Fruit fly (Drosophila melanogaster) whole organism, embryonic: ENCODE results near the gene CoRest.
A peak's percentile ranks its signal among the peaks of the same experiment; 100 is the strongest.

Source experiments
- Antp ChIP-seq: fragments of 200-800 bp; sonication (Bioruptor generic); optimal IDR thresholded peaks from 3 replicates; lab custom pipeline; 2016; ENCODE audit warnings: missing biosample characterization, missing genetic modification characterization
- BEAF-32 ChIP-seq: fragments of 200-800 bp; sonication (Bioruptor generic); optimal IDR thresholded peaks from 3 replicates; lab custom pipeline; 2017; ENCODE audit warnings: missing biosample characterization, missing genetic modification characterization, mild to moderate bottlenecking, moderate library complexity, missing genetic modification reagents
- Bgb ChIP-seq: fragments of 200-800 bp; sonication (Bioruptor generic); IDR thresholded peaks from 2 replicates; pipeline ENCODE4 v1.3.6; 2022; ENCODE audit warnings: missing biosample characterization, missing genetic modification characterization; ENCODE audit not compliant: partially characterized antibody
- CG11504 ChIP-seq: fragments of 200-800 bp; sonication (Bioruptor generic); optimal IDR thresholded peaks from 3 replicates; lab custom pipeline; 2019; ENCODE audit warnings: missing biosample characterization, mild to moderate bottlenecking, missing genetic modification characterization, moderate library complexity
- CG11696 ChIP-seq: fragments of 200-800 bp; sonication (Bioruptor generic); IDR thresholded peaks from 2 replicates; pipeline ENCODE4 v1.3.6; 2022; ENCODE audit warnings: missing biosample characterization, missing genetic modification characterization
- CG12391 ChIP-seq: fragments of 200-800 bp; sonication (Bioruptor generic); optimal IDR thresholded peaks from 3 replicates; lab custom pipeline; 2018; ENCODE audit warnings: missing biosample characterization, mild to moderate bottlenecking, missing genetic modification characterization, moderate library complexity
- CG13287 ChIP-seq: fragments of 200-800 bp; sonication (Bioruptor generic); IDR thresholded peaks from 2 replicates; pipeline ENCODE4 v1.3.6; 2022; ENCODE audit warnings: missing biosample characterization, missing genetic modification characterization; ENCODE audit not compliant: partially characterized antibody
- CG14710 ChIP-seq: fragments of 200-800 bp; sonication (Bioruptor generic); optimal IDR thresholded peaks from 3 replicates; lab custom pipeline; 2019; ENCODE audit warnings: missing biosample characterization, mild to moderate bottlenecking, missing genetic modification characterization, moderate library complexity
- CG15269 ChIP-seq: fragments of 200-800 bp; sonication (Bioruptor generic); optimal IDR thresholded peaks from 2 replicates; lab custom pipeline; 2018; ENCODE audit warnings: missing biosample characterization, mild to moderate bottlenecking, missing genetic modification characterization, moderate library complexity
- CG1529 ChIP-seq: fragments of 200-800 bp; sonication (Bioruptor generic); optimal IDR thresholded peaks from 3 replicates; lab custom pipeline; 2018; ENCODE audit warnings: missing biosample characterization, missing genetic modification characterization
- CG15514 ChIP-seq: fragments of 200-800 bp; sonication (Bioruptor generic); optimal IDR thresholded peaks from 3 replicates; lab custom pipeline; 2017; ENCODE audit warnings: missing biosample characterization, missing genetic modification characterization, mild to moderate bottlenecking, moderate library complexity, missing genetic modification reagents
- CG2116 ChIP-seq: fragments of 200-800 bp; sonication (Bioruptor generic); optimal IDR thresholded peaks from 3 replicates; lab custom pipeline; 2018; ENCODE audit warnings: missing biosample characterization, mild to moderate bottlenecking, missing genetic modification characterization
- CG30431 ChIP-seq: fragments of 200-800 bp; sonication (Bioruptor generic); optimal IDR thresholded peaks from 2 replicates; lab custom pipeline; 2017; ENCODE audit warnings: missing biosample characterization, missing genetic modification characterization
- CG3065 ChIP-seq: fragments of 200-800 bp; sonication (Bioruptor generic); optimal IDR thresholded peaks from 2 replicates; lab custom pipeline; 2016; ENCODE audit warnings: missing biosample characterization, missing genetic modification characterization
- CG34224 ChIP-seq: fragments of 200-800 bp; sonication (Bioruptor generic); IDR thresholded peaks from 3 replicates; pipeline ENCODE4 v1.3.6; 2022; ENCODE audit warnings: missing biosample characterization, missing genetic modification characterization; ENCODE audit not compliant: partially characterized antibody
- CG7987 ChIP-seq: fragments of 200-800 bp; sonication (Bioruptor generic); optimal IDR thresholded peaks from 2 replicates; lab custom pipeline; 2018; ENCODE audit warnings: missing biosample characterization, mild to moderate bottlenecking, missing genetic modification characterization, moderate library complexity
- CG9609 ChIP-seq: fragments of 200-800 bp; sonication (Bioruptor generic); optimal IDR thresholded peaks from 3 replicates; lab custom pipeline; 2016; ENCODE audit warnings: missing biosample characterization, missing genetic modification characterization
- CG9797 ChIP-seq: fragments of 200-800 bp; sonication (Bioruptor generic); optimal IDR thresholded peaks from 3 replicates; lab custom pipeline; 2018; ENCODE audit warnings: missing biosample characterization, mild to moderate bottlenecking, missing genetic modification characterization
- Dref ChIP-seq: fragments of 200-800 bp; sonication (Bioruptor generic); IDR thresholded peaks from 2 replicates; pipeline ENCODE4 v1.3.6; 2022; ENCODE audit warnings: missing biosample characterization, missing genetic modification characterization
- Ets65A ChIP-seq: fragments of 200-800 bp; sonication (Bioruptor generic); peaks from one replicate; lab custom pipeline; 2016; ENCODE audit warnings: missing biosample characterization, missing genetic modification characterization
- Ets97D ChIP-seq: fragments of 200-800 bp; sonication (Bioruptor generic); optimal IDR thresholded peaks from 3 replicates; lab custom pipeline; 2016; ENCODE audit warnings: missing biosample characterization, missing genetic modification characterization
- MBD-R2 ChIP-seq: fragments of 200-800 bp; sonication (Bioruptor generic); IDR thresholded peaks from 2 replicates; pipeline ENCODE4 v1.3.6; 2022; ENCODE audit warnings: missing biosample characterization, missing genetic modification characterization
- Max ChIP-seq: fragments of 200-800 bp; sonication (Bioruptor generic); optimal IDR thresholded peaks from 2 replicates; lab custom pipeline; 2016; ENCODE audit warnings: missing biosample characterization, mild to moderate bottlenecking, missing genetic modification characterization
- Myb ChIP-seq: fragments of 200-800 bp; sonication (Bioruptor generic); optimal IDR thresholded peaks from 2 replicates; lab custom pipeline; 2016; ENCODE audit warnings: missing biosample characterization, missing genetic modification characterization
- Neu2 ChIP-seq: fragments of 200-800 bp; sonication (Bioruptor generic); optimal IDR thresholded peaks from 3 replicates; lab custom pipeline; 2016; ENCODE audit warnings: missing biosample characterization, missing genetic modification characterization, borderline replicate concordance
- Opbp ChIP-seq: fragments of 200-800 bp; sonication (Bioruptor generic); IDR thresholded peaks from 3 replicates; pipeline ENCODE4 v1.3.6; 2022; ENCODE audit warnings: missing biosample characterization, missing genetic modification characterization; ENCODE audit not compliant: partially characterized antibody
- Pdp1 ChIP-seq, 2 experiments: fragments of 200-800 bp; sonication (Bioruptor generic); optimal IDR thresholded peaks; 3 replicates each; lab custom pipeline; 2016; ENCODE audit warnings: missing biosample characterization in 2 of 2, missing genetic modification characterization in 2 of 2, mild to moderate bottlenecking in 1 of 2, moderate library complexity in 1 of 2
- Scr ChIP-seq: fragments of 200-800 bp; sonication (Bioruptor generic); IDR thresholded peaks from 2 replicates; pipeline ENCODE4 v1.3.6; 2022; ENCODE audit warnings: missing biosample characterization, missing genetic modification characterization; ENCODE audit not compliant: partially characterized antibody
- Sry-δ ChIP-seq: fragments of 200-800 bp; sonication (Bioruptor generic); optimal IDR thresholded peaks from 2 replicates; lab custom pipeline; 2016; ENCODE audit warnings: missing biosample characterization, missing genetic modification characterization
- YL-1 ChIP-seq: fragments of 200-800 bp; sonication (Bioruptor generic); optimal IDR thresholded peaks from 3 replicates; lab custom pipeline; 2017; ENCODE audit warnings: missing biosample characterization, mild to moderate bottlenecking, missing genetic modification characterization
- ab ChIP-seq: fragments of 200-800 bp; sonication (Bioruptor generic); optimal IDR thresholded peaks from 2 replicates; lab custom pipeline; 2016; ENCODE audit warnings: missing biosample characterization, missing genetic modification characterization
- bab2 ChIP-seq: fragments of 200-800 bp; sonication (Bioruptor generic); optimal IDR thresholded peaks from 2 replicates; lab custom pipeline; 2016; ENCODE audit warnings: missing biosample characterization, missing genetic modification characterization
- chinmo ChIP-seq: fragments of 200-800 bp; sonication (Bioruptor generic); IDR thresholded peaks from 4 replicates; pipeline ENCODE4 v1.3.6; 2022; ENCODE audit warnings: missing biosample characterization, missing genetic modification characterization; ENCODE audit not compliant: partially characterized antibody
- crp ChIP-seq, 2 experiments: fragments of 200-800 bp; sonication (Bioruptor generic); optimal IDR thresholded peaks; 2 replicates in 1 of 2; 3 replicates in 1 of 2; lab custom pipeline; 2017; ENCODE audit warnings: missing biosample characterization in 2 of 2, missing genetic modification characterization in 2 of 2, mild to moderate bottlenecking in 1 of 2, moderate library complexity in 1 of 2
- dan ChIP-seq: fragments of 200-800 bp; sonication (Bioruptor generic); IDR thresholded peaks from 2 replicates; pipeline ENCODE4 v1.3.6; 2022; ENCODE audit warnings: missing biosample characterization, missing genetic modification characterization
- dm ChIP-seq: fragments of 200-800 bp; sonication (Bioruptor generic); optimal IDR thresholded peaks from 3 replicates; lab custom pipeline; 2016; ENCODE audit warnings: missing biosample characterization, missing genetic modification characterization
- dmrt99B ChIP-seq: fragments of 200-800 bp; sonication (Bioruptor generic); optimal IDR thresholded peaks from 2 replicates; lab custom pipeline; 2018; ENCODE audit warnings: missing biosample characterization, mild to moderate bottlenecking, missing genetic modification characterization, moderate library complexity
- gfzf ChIP-seq: fragments of 200-800 bp; sonication (Bioruptor generic); optimal IDR thresholded peaks from 2 replicates; lab custom pipeline; 2016; ENCODE audit warnings: missing biosample characterization, mild to moderate bottlenecking, missing genetic modification characterization, moderate library complexity
- insv ChIP-seq, 2 experiments: fragments of 200-800 bp; sonication (Bioruptor generic); optimal IDR thresholded peaks; 3 replicates each; lab custom pipeline; 2016 to 2018; ENCODE audit warnings: missing biosample characterization in 2 of 2, missing genetic modification characterization in 2 of 2
- lilli ChIP-seq: fragments of 200-800 bp; sonication (Bioruptor generic); optimal IDR thresholded peaks from 3 replicates; lab custom pipeline; 2016; ENCODE audit warnings: missing biosample characterization, missing genetic modification characterization
- mam ChIP-seq: fragments of 200-800 bp; sonication (Bioruptor generic); optimal IDR thresholded peaks from 3 replicates; lab custom pipeline; 2016; ENCODE audit warnings: missing biosample characterization, missing genetic modification characterization
- phol ChIP-seq: fragments of 200-800 bp; sonication (Bioruptor generic); optimal IDR thresholded peaks from 3 replicates; lab custom pipeline; 2018; ENCODE audit warnings: missing biosample characterization, mild to moderate bottlenecking, missing genetic modification characterization, moderate library complexity
- pita ChIP-seq: fragments of 200-800 bp; sonication (Bioruptor generic); optimal IDR thresholded peaks from 2 replicates; lab custom pipeline; 2017; ENCODE audit warnings: missing biosample characterization, mild to moderate bottlenecking, missing genetic modification characterization
- pros ChIP-seq: fragments of 200-800 bp; sonication (Bioruptor generic); optimal IDR thresholded peaks from 3 replicates; lab custom pipeline; 2019; ENCODE audit warnings: missing biosample characterization, mild to moderate bottlenecking, missing genetic modification characterization, moderate library complexity
- sens ChIP-seq: fragments of 200-800 bp; sonication (Bioruptor generic); peaks from one replicate; lab custom pipeline; 2016; ENCODE audit warnings: missing biosample characterization, missing genetic modification characterization
- stwl ChIP-seq: fragments of 200-800 bp; sonication (Bioruptor generic); optimal IDR thresholded peaks from 3 replicates; lab custom pipeline; 2018; ENCODE audit warnings: missing biosample characterization, mild to moderate bottlenecking, missing genetic modification characterization, moderate library complexity
- trem ChIP-seq: fragments of 200-800 bp; optimal IDR thresholded peaks from 3 replicates; lab custom pipeline; 2019; ENCODE audit warnings: missing biosample characterization, mild to moderate bottlenecking, missing genetic modification characterization, moderate library complexity
- unc-4 ChIP-seq: fragments of 200-800 bp; sonication (Bioruptor generic); IDR thresholded peaks from 2 replicates; pipeline ENCODE4 v1.3.6; 2022; ENCODE audit warnings: missing biosample characterization, missing genetic modification characterization; ENCODE audit not compliant: partially characterized antibody

The CoRest gene

dm6 chrX:19491984-19492584 is 29.6 kb upstream of the CoRest start, which contains the start of the genes pcm and ND-18 (continued):
- peak; percentile 79 for TF ChIP-seq MBD-R2 (GFP tag; lab: Robert Waterston, UW)
- no peak for TF ChIP-seq chinmo
- peak; percentile 85 for TF ChIP-seq CG15514 (GFP tag; lab: Kevin White, UChicago)
- TF ChIP-seq dan (GFP tag; lab: Robert Waterston, UW) = no peak
- TF ChIP-seq ab (GFP tag; lab: Kevin White, UChicago) = no peak
- TF ChIP-seq CG13287 = peak; percentile 18; the same call in 1 of the 2 replicates
- no peak for TF ChIP-seq Opbp (GFP tag; lab: Robert Waterston, UW)
- TF ChIP-seq CG1529 = no peak
- no peak for TF ChIP-seq pros
- TF ChIP-seq stwl (tag; lab: Kevin White, UChicago) = peak; percentile 23
- peak; percentile 27 for TF ChIP-seq dm (GFP tag; lab: Kevin White, UChicago)
- TF ChIP-seq crp (GFP tag; optimal IDR thresholded peaks at IDR 0.05; lab: Kevin White, UChicago) = peak; percentile 54 to 92
- no peak for TF ChIP-seq bab2
- peak; percentile 6; the same call in 1 of the 2 replicates for TF ChIP-seq Bgb (GFP tag; lab: Robert Waterston, UW)
- TF ChIP-seq phol (tag; lab: Kevin White, UChicago) = peak; percentile 35
- TF ChIP-seq CG15269 (tag; lab: Kevin White, UChicago) = no peak
- TF ChIP-seq mam (GFP tag; lab: Kevin White, UChicago) = no peak
- TF ChIP-seq Pdp1 (GFP tag; optimal IDR thresholded peaks at IDR 0.05; lab: Kevin White, UChicago) = peak in 1 of 2 experiments; percentile 95
- TF ChIP-seq unc-4 (GFP tag; lab: Robert Waterston, UW) = 0 out of 2 replicates have a peak, but pooled peaks have one; percentile 22
- TF ChIP-seq Ets65A = peak; percentile 21
- no peak for TF ChIP-seq CG30431 (GFP tag; lab: Kevin White, UChicago)
- peak; percentile 38 for TF ChIP-seq Ets97D (GFP tag; lab: Kevin White, UChicago)
- TF ChIP-seq sens = peak; percentile 76
- peak; percentile 25 for TF ChIP-seq CG12391 (tag; lab: Kevin White, UChicago)
- peak; percentile 96 for TF ChIP-seq CG11504 (tag; lab: Kevin White, UChicago)
- no peak for TF ChIP-seq Neu2 (GFP tag; lab: Kevin White, UChicago)
- TF ChIP-seq insv (GFP tag; optimal IDR thresholded peaks at IDR 0.05; lab: Kevin White, UChicago) = peak; percentile 90 to 98
- no peak for TF ChIP-seq CG11696
- peak; percentile 65 for TF ChIP-seq BEAF-32 (GFP tag; lab: Kevin White, UChicago)
- TF ChIP-seq CG34224 = 0 out of 3 replicates have a peak, but pooled peaks have one; percentile 22
- TF ChIP-seq CG9797 (GFP tag; lab: Kevin White, UChicago) = peak; percentile 79
- TF ChIP-seq CG14710 = peak; percentile 99
- peak; percentile 33 for TF ChIP-seq YL-1 (GFP tag; lab: Kevin White, UChicago)
- TF ChIP-seq Scr (GFP tag; lab: Robert Waterston, UW) = 0 out of 2 replicates have a peak, but pooled peaks have one; percentile 19
- peak; percentile 9 for TF ChIP-seq Max (GFP tag; lab: Kevin White, UChicago)
- TF ChIP-seq gfzf = peak; percentile 78
- TF ChIP-seq CG7987 = no peak
- no peak for TF ChIP-seq pita (GFP tag; lab: Kevin White, UChicago)
- TF ChIP-seq Dref (GFP tag; lab: Robert Waterston, UW) = peak; percentile 49
- peak; percentile 28 for TF ChIP-seq CG9609 (GFP tag; lab: Kevin White, UChicago)
- TF ChIP-seq Sry-δ (GFP tag; lab: Kevin White, UChicago) = peak; percentile 64
- TF ChIP-seq CG2116 = peak; percentile 66
- no peak for TF ChIP-seq dmrt99B (tag; lab: Kevin White, UChicago)
- TF ChIP-seq trem (tag; lab: Kevin White, UChicago) = peak; percentile 1
- peak; percentile 62 for TF ChIP-seq Myb (GFP tag; lab: Kevin White, UChicago)
- peak; percentile 31 for TF ChIP-seq lilli (GFP tag; lab: Kevin White, UChicago)
- no peak for TF ChIP-seq Antp (GFP tag; lab: Kevin White, UChicago)
- no peak for TF ChIP-seq CG3065 (GFP tag; lab: Kevin White, UChicago)
